Fruit fly (Drosophila melanogaster) whole organism, wandering third instar larva: ENCODE measurements around the gene Samuel.

Experiments
- Abd-B ChIP-seq: fragments of >200 bp; optimal IDR thresholded peaks from 2 replicates; lab custom pipeline; 2017; ENCODE audit warnings: missing biosample characterization, missing genetic modification characterization
- CG32264 ChIP-seq: fragments of 200-800 bp; sonication (Bioruptor generic); optimal IDR thresholded peaks from 2 replicates; lab custom pipeline; 2016; ENCODE audit warnings: missing biosample characterization, missing genetic modification characterization
- CG9705 ChIP-seq: fragments of 200-800 bp; sonication (Bioruptor generic); optimal IDR thresholded peaks from 2 replicates; lab custom pipeline; 2018; ENCODE audit warnings: missing biosample characterization, mild to moderate bottlenecking, missing genetic modification characterization
- CrebA ChIP-seq: fragments of 200-800 bp; sonication (Bioruptor generic); optimal IDR thresholded peaks from 2 replicates; lab custom pipeline; 2016; ENCODE audit warnings: missing biosample characterization, mild to moderate bottlenecking, missing genetic modification characterization, borderline replicate concordance
- Dfd ChIP-seq: fragments of >200 bp; optimal IDR thresholded peaks from 2 replicates; lab custom pipeline; 2017; ENCODE audit warnings: missing biosample characterization, missing genetic modification characterization
- Dif ChIP-seq: fragments of 200-275, 200-300 bp; sonication (Bioruptor generic); optimal IDR thresholded peaks from 2 replicates; lab custom pipeline; 2018; ENCODE audit warnings: missing biosample characterization, missing genetic modification characterization; ENCODE audit not compliant: partially characterized antibody
- GATAd ChIP-seq: sonication (Bioruptor generic); optimal IDR thresholded peaks from 2 replicates; lab custom pipeline; 2016; ENCODE audit warnings: missing biosample characterization, missing genetic modification characterization
- HLH106 ChIP-seq: fragments of 200-800 bp; optimal IDR thresholded peaks from 3 replicates; lab custom pipeline; 2019; ENCODE audit warnings: missing biosample characterization, mild to moderate bottlenecking, missing genetic modification characterization, moderate library complexity
- Hnf4 ChIP-seq: fragments of 200-800 bp; sonication (Bioruptor generic); optimal IDR thresholded peaks from 2 replicates; lab custom pipeline; 2016; ENCODE audit warnings: missing biosample characterization, mild to moderate bottlenecking, missing genetic modification characterization
- Hr78 ChIP-seq: fragments of >200 bp; optimal IDR thresholded peaks from 2 replicates; lab custom pipeline; 2017; ENCODE audit warnings: missing biosample characterization, missing genetic modification characterization
- Hr83 ChIP-seq: fragments of 200-300 bp; sonication (Bioruptor generic); optimal IDR thresholded peaks from 2 replicates; lab custom pipeline; 2016; ENCODE audit warnings: missing biosample characterization, mild to moderate bottlenecking, missing genetic modification characterization, moderate library complexity; ENCODE audit not compliant: poor library complexity, severe bottlenecking
- Jra ChIP-seq: sonication (Bioruptor generic); optimal IDR thresholded peaks from 2 replicates; lab custom pipeline; 2016; ENCODE audit warnings: missing biosample characterization, missing genetic modification characterization
- Mio ChIP-seq: sonication (Bioruptor generic); optimal IDR thresholded peaks from 2 replicates; lab custom pipeline; 2016; ENCODE audit warnings: missing biosample characterization, missing genetic modification characterization
- Myc ChIP-seq: fragments of >200 bp; optimal IDR thresholded peaks from 2 replicates; lab custom pipeline; 2017
- N ChIP-seq: fragments of >200 bp; optimal IDR thresholded peaks from 2 replicates; lab custom pipeline; 2018; ENCODE audit warnings: missing biosample characterization, missing external identifiers, missing genetic modification characterization
- OdsH ChIP-seq: fragments of 200-800 bp; sonication (Bioruptor generic); optimal IDR thresholded peaks from 2 replicates; lab custom pipeline; 2016; ENCODE audit warnings: missing biosample characterization, mild to moderate bottlenecking, missing genetic modification characterization
- Rel ChIP-seq, 2 experiments: fragments of 200-800 bp; sonication (Bioruptor generic) in 1 of 2; optimal IDR thresholded peaks; 2 replicates in 1 of 2; 3 replicates in 1 of 2; lab custom pipeline; 2016 to 2019; ENCODE audit warnings: mild to moderate bottlenecking in 2 of 2, missing biosample characterization in 2 of 2, missing genetic modification characterization in 2 of 2, moderate library complexity in 1 of 2
- Sp1 ChIP-seq: fragments of 200-800 bp; sonication (Bioruptor generic); optimal IDR thresholded peaks from 3 replicates; lab custom pipeline; 2019; ENCODE audit warnings: missing biosample characterization, mild to moderate bottlenecking, missing genetic modification characterization, moderate library complexity
- Vsx2 ChIP-seq: fragments of 200-300, 225-300 bp; sonication (Bioruptor generic); optimal IDR thresholded peaks from 2 replicates; lab custom pipeline; 2018; ENCODE audit warnings: missing biosample characterization, missing genetic modification characterization; ENCODE audit not compliant: partially characterized antibody
- br ChIP-seq: fragments of 200-800 bp; sonication (Bioruptor generic); optimal IDR thresholded peaks from 2 replicates; lab custom pipeline; 2016; ENCODE audit warnings: missing biosample characterization, missing genetic modification characterization
- brk ChIP-seq: fragments of 200-800 bp; sonication (Bioruptor generic); optimal IDR thresholded peaks from 2 replicates; lab custom pipeline; 2016; ENCODE audit warnings: missing biosample characterization, mild to moderate bottlenecking, missing genetic modification characterization
- dl ChIP-seq, 2 experiments: fragments of 175-275, 200-275 bp in 1 of 2; fragments of 200-275 bp in 1 of 2; sonication (Bioruptor generic); optimal IDR thresholded peaks; lab custom pipeline; 2018; ENCODE audit warnings: mild to moderate bottlenecking in 2 of 2, missing biosample characterization in 2 of 2, missing genetic modification characterization in 2 of 2, moderate library complexity in 2 of 2; ENCODE audit not compliant: partially characterized antibody in 2 of 2, insufficient read depth in 1 of 2
- dmrt93B ChIP-seq: fragments of 200-800 bp; sonication (Bioruptor generic); optimal IDR thresholded peaks from 2 replicates; lab custom pipeline; 2018; ENCODE audit warnings: missing biosample characterization, mild to moderate bottlenecking, missing genetic modification characterization
- dsf ChIP-seq: sonication (Bioruptor generic); optimal IDR thresholded peaks from 2 replicates; lab custom pipeline; 2016; ENCODE audit warnings: missing biosample characterization, missing genetic modification characterization, borderline replicate concordance
- ey ChIP-seq: fragments of 200-800 bp; sonication (Bioruptor generic); optimal IDR thresholded peaks from 2 replicates; lab custom pipeline; 2016; ENCODE audit warnings: missing biosample characterization, missing genetic modification characterization
- foxo ChIP-seq, 2 experiments: fragments of 200-800 bp; sonication (Bioruptor generic); optimal IDR thresholded peaks; 2 replicates in 1 of 2; 3 replicates in 1 of 2; lab custom pipeline; 2016 to 2017; ENCODE audit warnings: missing biosample characterization in 2 of 2, missing genetic modification characterization in 2 of 2
- fru ChIP-seq: fragments of 200-800 bp; sonication (Bioruptor generic); optimal IDR thresholded peaks from 3 replicates; lab custom pipeline; 2016; ENCODE audit warnings: missing biosample characterization, mild to moderate bottlenecking, missing genetic modification characterization
- h ChIP-seq: fragments of 200-800 bp; sonication (Bioruptor generic); optimal IDR thresholded peaks from 3 replicates; lab custom pipeline; 2016; ENCODE audit warnings: missing biosample characterization, mild to moderate bottlenecking, missing genetic modification characterization
- jim ChIP-seq: fragments of 175-275, 200-325 bp; sonication (Bioruptor generic); optimal IDR thresholded peaks from 2 replicates; lab custom pipeline; 2016; ENCODE audit warnings: missing biosample characterization, mild to moderate bottlenecking, missing genetic modification characterization
- lola ChIP-seq: fragments of >200 bp; optimal IDR thresholded peaks from 2 replicates; lab custom pipeline; 2017; ENCODE audit warnings: missing biosample characterization, missing genetic modification characterization
- pan ChIP-seq: fragments of >200 bp; optimal IDR thresholded peaks from 2 replicates; lab custom pipeline; 2017
- psq ChIP-seq: fragments of 200-800 bp; sonication (Bioruptor generic); optimal IDR thresholded peaks from 3 replicates; lab custom pipeline; 2017; ENCODE audit warnings: missing biosample characterization, mild to moderate bottlenecking, missing genetic modification characterization, moderate library complexity
- rgr ChIP-seq: fragments of 200-800 bp; sonication (Bioruptor generic); optimal IDR thresholded peaks from 3 replicates; lab custom pipeline; 2016; ENCODE audit warnings: missing biosample characterization, mild to moderate bottlenecking, missing genetic modification characterization
- sage ChIP-seq: fragments of 200-800 bp; sonication (Bioruptor generic); optimal IDR thresholded peaks from 2 replicates; lab custom pipeline; 2016; ENCODE audit warnings: missing biosample characterization, mild to moderate bottlenecking, missing genetic modification characterization
- sv ChIP-seq: fragments of 200-800 bp; sonication (Bioruptor generic); optimal IDR thresholded peaks from 3 replicates; lab custom pipeline; 2016; ENCODE audit warnings: missing biosample characterization, missing genetic modification characterization
- tai ChIP-seq: sonication (Bioruptor generic); optimal IDR thresholded peaks from 2 replicates; lab custom pipeline; 2016; ENCODE audit warnings: missing biosample characterization, missing genetic modification characterization
- usp ChIP-seq: fragments of >200 bp; optimal IDR thresholded peaks from 2 replicates; lab custom pipeline; 2017; ENCODE audit warnings: missing biosample characterization, missing genetic modification characterization
- woc ChIP-seq: sonication (Bioruptor generic); optimal IDR thresholded peaks from 2 replicates; lab custom pipeline; 2016; ENCODE audit warnings: missing biosample characterization, mild to moderate bottlenecking, missing genetic modification characterization

The Samuel gene

DNA sequence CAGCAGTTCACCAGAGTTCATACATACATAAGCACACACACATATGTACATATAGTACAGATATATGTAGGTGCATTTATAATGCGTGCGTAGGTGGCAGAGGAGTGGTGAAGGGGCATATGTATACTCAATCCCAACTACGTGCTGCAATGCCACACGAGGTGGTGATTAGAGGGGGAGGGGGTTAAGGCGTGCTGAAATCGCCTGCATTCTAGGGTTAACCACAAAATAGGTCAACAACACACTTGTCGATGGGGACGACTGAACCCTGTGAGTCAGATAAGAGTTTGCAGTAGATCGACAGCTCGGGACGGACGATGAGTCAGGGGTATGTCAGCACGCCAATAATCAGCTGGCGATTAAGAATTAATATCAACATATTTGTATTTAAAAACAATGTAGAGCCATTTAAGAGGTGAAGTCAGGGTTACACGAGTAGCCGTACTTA lies 21.3 kb downstream of the Samuel start:
- TF ChIP-seq psq (GFP tag; lab: Kevin White, UChicago) (peak; percentile 45), Dif (GFP tag; lab: Kevin White, UChicago) (no peak), br (GFP tag; lab: Kevin White, UChicago) (peak; percentile 15), Hr83 (GFP tag; lab: Kevin White, UChicago) (peak; percentile 25)

- no peak for TF ChIP-seq dsf (GFP tag; lab: Kevin White, UChicago)
- TF ChIP-seq rgr: peak; percentile 87
- TF ChIP-seq Dif (GFP tag; lab: Kevin White, UChicago): peak; percentile 78
- peak; percentile 58 for TF ChIP-seq CG9705 (GFP tag; lab: Kevin White, UChicago)
- no peak for TF ChIP-seq jim (GFP tag; lab: Kevin White, UChicago)
- no peak for TF ChIP-seq Myc (lab: Kevin White, UChicago)
- peak; percentile 1 for TF ChIP-seq Dfd
- no peak for TF ChIP-seq Vsx2
- peak; percentile 85 for TF ChIP-seq tai (GFP tag; lab: Kevin White, UChicago)
- TF ChIP-seq Rel (GFP tag; optimal IDR thresholded peaks at IDR 0.05; lab: Kevin White, UChicago): peak; percentile 30
- peak; percentile 63 for TF ChIP-seq Rel (tag; optimal IDR thresholded peaks at IDR 0.05; lab: Kevin White, UChicago)
- peak; percentile 70 for TF ChIP-seq fru (GFP tag; lab: Kevin White, UChicago)
- TF ChIP-seq ey (GFP tag; lab: Kevin White, UChicago): peak; percentile 90
- TF ChIP-seq CG32264: peak; percentile 21
- TF ChIP-seq lola: no peak
- TF ChIP-seq dl (GFP tag; optimal IDR thresholded peaks at IDR 0.05; lab: Kevin White, UChicago; ENCODE audit: insufficient read depth in 1 of 2, partially characterized antibody in 2 of 2): peak in 1 of 2 experiments; percentile 91
- peak; percentile 70 for TF ChIP-seq Sp1 (GFP tag; lab: Kevin White, UChicago)
- TF ChIP-seq pan (lab: Kevin White, UChicago): no peak
- TF ChIP-seq sv (GFP tag; lab: Kevin White, UChicago): no peak
- TF ChIP-seq Abd-B (GFP tag; lab: Kevin White, UChicago): no peak
- TF ChIP-seq Mio (GFP tag; lab: Kevin White, UChicago): no peak
- TF ChIP-seq GATAd (GFP tag; lab: Kevin White, UChicago): no peak
- TF ChIP-seq h (GFP tag; lab: Kevin White, UChicago): peak; percentile 72
- peak; percentile 79 for TF ChIP-seq psq (GFP tag; lab: Kevin White, UChicago)
- TF ChIP-seq N (GFP tag; lab: Kevin White, UChicago): no peak
- peak; percentile 31 for TF ChIP-seq woc (GFP tag; lab: Kevin White, UChicago)
- peak; percentile 84 for TF ChIP-seq br (GFP tag; lab: Kevin White, UChicago)
- no peak for TF ChIP-seq CrebA (GFP tag; lab: Kevin White, UChicago)
- peak; percentile 87 for TF ChIP-seq OdsH (GFP tag; lab: Kevin White, UChicago)
- peak; percentile 49 for TF ChIP-seq sage (GFP tag; lab: Kevin White, UChicago)
- TF ChIP-seq Jra (GFP tag; lab: Kevin White, UChicago): peak; percentile 16
- TF ChIP-seq usp (GFP tag; lab: Kevin White, UChicago): no peak
- no peak for TF ChIP-seq Hr78 (GFP tag; lab: Kevin White, UChicago)
- peak; percentile 55 for TF ChIP-seq Hnf4 (GFP tag; lab: Kevin White, UChicago)
- TF ChIP-seq dmrt93B (GFP tag; lab: Kevin White, UChicago): peak; percentile 22
- TF ChIP-seq brk (GFP tag; lab: Kevin White, UChicago): peak; percentile 39
- TF ChIP-seq Hr83 (GFP tag; lab: Kevin White, UChicago): peak; percentile 2
- TF ChIP-seq foxo (GFP tag; optimal IDR thresholded peaks at IDR 0.05; lab: Kevin White, UChicago): peak in 1 of 2 experiments; percentile 88
- TF ChIP-seq HLH106: peak; percentile 29
Measured at dm6 chr2L:11044678-11045466, 21.9 kb downstream of the Samuel start.
